Worm (Caenorhabditis elegans) whole organism, L4/young adult: ENCODE measurements around the gene srz-29.

Source experiments
- W03F9.2 ChIP-seq: fragments of 150-350 bp; optimal IDR thresholded peaks from 2 replicates; lab custom pipeline; 2014; ENCODE audit warnings: missing biosample characterization, missing genetic modification characterization
- dao-5 ChIP-seq: sonication (generic microtip); optimal IDR thresholded peaks from 2 replicates; lab custom pipeline; 2016; ENCODE audit warnings: missing genotype, missing genetic modification characterization, moderate library complexity, missing compliant biosample characterization
- him-1 ChIP-seq: sonication (generic microtip); optimal IDR thresholded peaks from 2 replicates; lab custom pipeline; 2016; ENCODE audit warnings: missing genotype, missing genetic modification reagents, missing genetic modification characterization, missing compliant biosample characterization

- TF ChIP-seq him-1 (tag; lab: Kevin White, UChicago), result no peak
- no peak for TF ChIP-seq dao-5
- no peak for TF ChIP-seq W03F9.2 (tag; lab: Kevin White, UChicago)
Measured at ce11 chrIV:13647558-13647957, 1.8 kb upstream of the srz-29 start, which contains the start of gene ule-4.
